Worm (Caenorhabditis elegans) whole organism, L3 larva: ENCODE measurements around the gene fnip-2.

Source experiments
- elt-2 ChIP-seq: sonication (generic microtip); optimal IDR thresholded peaks from 2 replicates; lab custom pipeline; 2016; ENCODE audit warnings: missing genetic modification reagents, mild to moderate bottlenecking, missing genetic modification characterization, missing compliant biosample characterization
- fkh-10 ChIP-seq: sonication (generic microtip); optimal IDR thresholded peaks from 2 replicates; lab custom pipeline; 2017; ENCODE audit warnings: missing biosample characterization, missing genetic modification reagents, missing genetic modification characterization
- nhr-12 ChIP-seq: fragments of 150-350 bp; optimal IDR thresholded peaks from 2 replicates; lab custom pipeline; 2014; ENCODE audit warnings: missing biosample characterization, missing genetic modification characterization
- snpc-4 ChIP-seq: fragments of 150-350 bp; optimal IDR thresholded peaks from 2 replicates; lab custom pipeline; 2014; ENCODE audit warnings: missing biosample characterization, missing genetic modification characterization
- unc-62 ChIP-seq: fragments of 150-350 bp; sonication (generic microtip); optimal IDR thresholded peaks from 4 replicates; lab custom pipeline; 2014; ENCODE audit warnings: missing biosample characterization, missing genetic modification reagents, missing genetic modification characterization

ce11 chrIV:2220896-2221295 is 1.7 kb upstream of the fnip-2 start:
- no peak for TF ChIP-seq fkh-10
- TF ChIP-seq snpc-4: no peak
- TF ChIP-seq elt-2 (tag; lab: Kevin White, UChicago): no peak
- no peak for TF ChIP-seq unc-62 (GFP tag; lab: Kevin White, UChicago)
- no peak for TF ChIP-seq nhr-12 (tag; lab: Kevin White, UChicago)
